Worm (Caenorhabditis elegans): ENCODE data around the gene T27C5.12.

DNA sequence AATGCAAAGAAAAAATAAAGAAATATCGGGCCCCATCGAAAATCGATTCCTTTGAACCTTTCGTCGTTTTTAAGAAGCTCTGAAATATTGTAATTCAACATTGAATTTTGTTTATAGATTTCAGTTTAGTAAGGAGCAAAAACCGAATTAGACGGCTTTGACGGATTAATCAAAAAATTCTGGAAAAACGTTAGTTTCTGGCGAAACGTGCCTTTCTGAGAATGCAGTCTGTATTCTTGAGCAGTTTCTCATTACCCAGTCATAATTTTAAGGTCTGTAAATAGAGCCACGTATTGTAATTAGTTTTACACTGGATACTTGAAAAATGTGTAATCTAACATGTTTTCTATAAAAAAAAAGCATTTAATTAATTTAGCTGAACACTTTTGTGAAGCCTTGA, 45.0 kb downstream of the T27C5.12 start, which contains the start of gene srz-48:
- no peak for TF ChIP-seq him-1 (tag; optimal IDR thresholded peaks at IDR 0.05)
- TF ChIP-seq dao-5 (tag; optimal IDR thresholded peaks at IDR 0.05) = no peak

All from whole organism, L4/young adult.